Fruit fly (Drosophila melanogaster) whole organism, embryonic: Measurements from ENCODE around the gene Nca.

Experiments
- Atf6 ChIP-seq: fragments of 200-800 bp; sonication (Bioruptor generic); IDR thresholded peaks from 2 replicates; pipeline ENCODE4 v1.3.6; 2022; ENCODE audit warnings: missing biosample characterization, missing genetic modification characterization
- Bteb2 ChIP-seq: fragments of 200-800 bp; sonication (Bioruptor generic); optimal IDR thresholded peaks from 2 replicates; lab custom pipeline; 2016; ENCODE audit warnings: missing biosample characterization, missing genetic modification characterization
- CG11456 ChIP-seq: fragments of 200-800 bp; sonication (Bioruptor generic); IDR thresholded peaks from 3 replicates; pipeline ENCODE4 v1.3.6; 2022; ENCODE audit warnings: missing biosample characterization, missing genetic modification characterization
- CG11695 ChIP-seq: fragments of 200-800 bp; sonication (Bioruptor generic); IDR thresholded peaks from 3 replicates; pipeline ENCODE4 v1.3.6; 2022; ENCODE audit warnings: missing biosample characterization, missing genetic modification characterization
- CG12104 ChIP-seq: fragments of 200-800 bp; sonication (Bioruptor generic); optimal IDR thresholded peaks from 3 replicates; lab custom pipeline; 2016; ENCODE audit warnings: missing biosample characterization, missing genetic modification characterization
- CG12391 ChIP-seq: fragments of 200-800 bp; sonication (Bioruptor generic); optimal IDR thresholded peaks from 3 replicates; lab custom pipeline; 2018; ENCODE audit warnings: missing biosample characterization, mild to moderate bottlenecking, missing genetic modification characterization, moderate library complexity
- CG12659 ChIP-seq: fragments of 200-800 bp; sonication (Bioruptor generic); optimal IDR thresholded peaks from 3 replicates; lab custom pipeline; 2017; ENCODE audit warnings: mild to moderate bottlenecking, missing biosample characterization, missing genetic modification reagents, missing genetic modification characterization
- CG15696 ChIP-seq: fragments of 200-800 bp; sonication (Bioruptor generic); optimal IDR thresholded peaks from 2 replicates; lab custom pipeline; 2019; ENCODE audit warnings: missing biosample characterization, mild to moderate bottlenecking, missing genetic modification characterization, moderate library complexity
- CG1603 ChIP-seq: fragments of 200-800 bp; sonication (Bioruptor generic); optimal IDR thresholded peaks from 2 replicates; lab custom pipeline; 2019; ENCODE audit warnings: missing biosample characterization, mild to moderate bottlenecking, missing genetic modification characterization, moderate library complexity
- CG16813 ChIP-seq: fragments of 200-800 bp; sonication (Bioruptor generic); IDR thresholded peaks from 3 replicates; pipeline ENCODE4 v1.3.6; 2022; ENCODE audit warnings: missing biosample characterization, missing genetic modification characterization; ENCODE audit not compliant: partially characterized antibody
- CG16815 ChIP-seq: fragments of 200-800 bp; sonication (Bioruptor generic); optimal IDR thresholded peaks from 3 replicates; lab custom pipeline; 2017; ENCODE audit warnings: missing biosample characterization, mild to moderate bottlenecking, missing genetic modification characterization
- CG17912 ChIP-seq: fragments of 200-800 bp; sonication (Bioruptor generic); optimal IDR thresholded peaks from 2 replicates; lab custom pipeline; 2018; ENCODE audit warnings: missing biosample characterization, mild to moderate bottlenecking, missing genetic modification characterization
- CG18011 ChIP-seq: fragments of 200-800 bp; sonication (Bioruptor generic); optimal IDR thresholded peaks from 2 replicates; lab custom pipeline; 2017; ENCODE audit warnings: missing biosample characterization, missing genetic modification characterization, mild to moderate bottlenecking, moderate library complexity, missing genotype
- CG2116 ChIP-seq: fragments of 200-800 bp; sonication (Bioruptor generic); optimal IDR thresholded peaks from 3 replicates; lab custom pipeline; 2018; ENCODE audit warnings: missing biosample characterization, mild to moderate bottlenecking, missing genetic modification characterization
- CG2129 ChIP-seq: fragments of 200-800 bp; sonication (Bioruptor generic); IDR thresholded peaks from 2 replicates; pipeline ENCODE4 v1.3.6; 2022; ENCODE audit warnings: missing biosample characterization, missing genetic modification characterization; ENCODE audit not compliant: partially characterized antibody
- CG2712 ChIP-seq: fragments of 200-800 bp; optimal IDR thresholded peaks from 3 replicates; lab custom pipeline; 2019; ENCODE audit warnings: missing biosample characterization, mild to moderate bottlenecking, missing genetic modification characterization, moderate library complexity
- CG32532 ChIP-seq: fragments of 200-800 bp; sonication (Bioruptor generic); IDR thresholded peaks from 2 replicates; pipeline ENCODE4 v1.3.6; 2022; ENCODE audit warnings: missing biosample characterization, missing genetic modification characterization
- CG3281 ChIP-seq: fragments of 200-800 bp; sonication (Bioruptor generic); optimal IDR thresholded peaks from 3 replicates; lab custom pipeline; 2017; ENCODE audit warnings: missing biosample characterization, mild to moderate bottlenecking, missing genetic modification characterization
- CG3726 ChIP-seq: fragments of 200-800 bp; sonication (Bioruptor generic); IDR thresholded peaks from 3 replicates; pipeline ENCODE4, ENCODE4 v1.3.6; 2022; ENCODE audit warnings: missing biosample characterization, missing genetic modification characterization
- CG4707 ChIP-seq: fragments of 200-800 bp; sonication (Bioruptor generic); optimal IDR thresholded peaks from 2 replicates; lab custom pipeline; 2018; ENCODE audit warnings: missing biosample characterization, mild to moderate bottlenecking, missing genetic modification characterization, moderate library complexity
- CG7271 ChIP-seq: fragments of 200-800 bp; sonication (Bioruptor generic); optimal IDR thresholded peaks from 2 replicates; lab custom pipeline; 2018; ENCODE audit warnings: missing biosample characterization, mild to moderate bottlenecking, missing genetic modification characterization, moderate library complexity
- CG8924 ChIP-seq: fragments of 200-800 bp; optimal IDR thresholded peaks from 3 replicates; lab custom pipeline; 2019; ENCODE audit warnings: missing biosample characterization, mild to moderate bottlenecking, missing genetic modification characterization, moderate library complexity
- CoRest ChIP-seq: fragments of 200-800 bp; sonication (Bioruptor generic); optimal IDR thresholded peaks from 3 replicates; lab custom pipeline; 2018; ENCODE audit warnings: missing biosample characterization, mild to moderate bottlenecking, missing genetic modification characterization, moderate library complexity
- H2.0 ChIP-seq: fragments of 200-800 bp; sonication (Bioruptor generic); IDR thresholded peaks from 2 replicates; pipeline ENCODE4 v1.3.6; 2022; ENCODE audit warnings: missing biosample characterization, missing genetic modification characterization
- HLH3B ChIP-seq: fragments of 200-800 bp; sonication (Bioruptor generic); IDR thresholded peaks from 2 replicates; pipeline ENCODE4 v1.3.6; 2022; ENCODE audit warnings: missing biosample characterization, missing genetic modification characterization
- Hr39 ChIP-seq: fragments of >200 bp; optimal IDR thresholded peaks from 2 replicates; lab custom pipeline; 2017
- NC2α ChIP-seq: fragments of 200-800 bp; sonication (Bioruptor generic); optimal IDR thresholded peaks from 2 replicates; lab custom pipeline; 2016; ENCODE audit warnings: missing biosample characterization, missing genetic modification characterization
- NK7.1 ChIP-seq: fragments of 200-800 bp; sonication (Bioruptor generic); optimal IDR thresholded peaks from 3 replicates; lab custom pipeline; 2016; ENCODE audit warnings: missing biosample characterization, missing genetic modification characterization
- PHDP ChIP-seq: fragments of 200-800 bp; sonication (Bioruptor generic); optimal IDR thresholded peaks from 3 replicates; lab custom pipeline; 2018; ENCODE audit warnings: missing biosample characterization, mild to moderate bottlenecking, missing genetic modification characterization, moderate library complexity
- Poxn ChIP-seq: fragments of 200-800 bp; sonication (Bioruptor generic); IDR thresholded peaks from 2 replicates; pipeline ENCODE4 v1.3.6; 2022; ENCODE audit warnings: missing biosample characterization, missing genetic modification characterization
- Side ChIP-seq: fragments of 200-800 bp; sonication (Bioruptor generic); optimal IDR thresholded peaks from 2 replicates; lab custom pipeline; 2016; ENCODE audit warnings: missing biosample characterization, missing genetic modification characterization
- Xrp1 ChIP-seq: fragments of 200-800 bp; sonication (Bioruptor generic); IDR thresholded peaks from 2 replicates; pipeline ENCODE4 v1.3.6; 2022; ENCODE audit warnings: missing biosample characterization, missing genetic modification characterization
- ab ChIP-seq: fragments of 200-800 bp; sonication (Bioruptor generic); optimal IDR thresholded peaks from 2 replicates; lab custom pipeline; 2016; ENCODE audit warnings: missing biosample characterization, missing genetic modification characterization
- amos ChIP-seq: fragments of 200-800 bp; sonication (Bioruptor generic); IDR thresholded peaks from 2 replicates; pipeline ENCODE4 v1.3.6; 2022; ENCODE audit warnings: missing biosample characterization, missing genetic modification characterization; ENCODE audit not compliant: partially characterized antibody
- ap ChIP-seq: fragments of 200-800 bp; sonication (Bioruptor generic); IDR thresholded peaks from 2 replicates; pipeline ENCODE4 v1.3.6; 2022; ENCODE audit warnings: missing biosample characterization, missing genetic modification characterization
- br ChIP-seq: fragments of >200 bp; optimal IDR thresholded peaks from 2 replicates; lab custom pipeline; 2017
- cwo ChIP-seq: fragments of 200-800 bp; sonication (Bioruptor generic); optimal IDR thresholded peaks from 3 replicates; lab custom pipeline; 2017; ENCODE audit warnings: missing biosample characterization, missing genetic modification characterization, mild to moderate bottlenecking, moderate library complexity, missing genetic modification reagents
- disco-r ChIP-seq: fragments of 200-800 bp; sonication (Bioruptor generic); optimal IDR thresholded peaks from 2 replicates; lab custom pipeline; 2016; ENCODE audit warnings: missing biosample characterization, missing genetic modification characterization
- dmrt11E ChIP-seq: fragments of 200-800 bp; sonication (Bioruptor generic); optimal IDR thresholded peaks from 3 replicates; lab custom pipeline; 2018; ENCODE audit warnings: missing biosample characterization, mild to moderate bottlenecking, missing genetic modification characterization, moderate library complexity
- dmrt99B ChIP-seq: fragments of 200-800 bp; sonication (Bioruptor generic); optimal IDR thresholded peaks from 2 replicates; lab custom pipeline; 2018; ENCODE audit warnings: missing biosample characterization, mild to moderate bottlenecking, missing genetic modification characterization, moderate library complexity
- gcm2 ChIP-seq: fragments of 200-800 bp; sonication (Bioruptor generic); optimal IDR thresholded peaks from 2 replicates; lab custom pipeline; 2016; ENCODE audit warnings: missing biosample characterization, missing genetic modification characterization
- ken ChIP-seq: fragments of 200-800 bp; sonication (Bioruptor generic); IDR thresholded peaks from 3 replicates; pipeline ENCODE4 v1.3.6; 2022; ENCODE audit warnings: missing biosample characterization, missing genetic modification characterization
- nerfin-1 ChIP-seq: fragments of 200-800 bp; sonication (Bioruptor generic); optimal IDR thresholded peaks from 3 replicates; lab custom pipeline; 2019; ENCODE audit warnings: missing biosample characterization, mild to moderate bottlenecking, missing genetic modification characterization, moderate library complexity
- nmo ChIP-seq: fragments of 200-800 bp; sonication (Bioruptor generic); optimal IDR thresholded peaks from 2 replicates; lab custom pipeline; 2018; ENCODE audit warnings: missing biosample characterization, mild to moderate bottlenecking, missing genetic modification characterization, moderate library complexity
- psq ChIP-seq: fragments of 200-800 bp; sonication (Bioruptor generic); optimal IDR thresholded peaks from 2 replicates; lab custom pipeline; 2017; ENCODE audit warnings: missing biosample characterization, missing genetic modification characterization
- sc ChIP-seq, 3 experiments: fragments of >200 bp in 2 of 3; fragments of 200-800 bp in 1 of 3; sonication (Bioruptor generic) in 1 of 3; optimal IDR thresholded peaks; 2 replicates in 2 of 3; 3 replicates in 1 of 3; lab custom pipeline; 2017; ENCODE audit warnings: mild to moderate bottlenecking in 1 of 3, missing biosample characterization in 1 of 3, missing genetic modification characterization in 1 of 3, missing genetic modification reagents in 1 of 3
- schlank ChIP-seq: fragments of 200-800 bp; sonication (Bioruptor generic); optimal IDR thresholded peaks from 2 replicates; lab custom pipeline; 2018; ENCODE audit warnings: missing biosample characterization, mild to moderate bottlenecking, missing genetic modification characterization
- sna ChIP-seq: fragments of 200-800 bp; sonication (Bioruptor generic); IDR thresholded peaks from 2 replicates; pipeline ENCODE4 v1.3.6; 2022; ENCODE audit warnings: missing biosample characterization, missing genetic modification characterization; ENCODE audit not compliant: partially characterized antibody
- sqz ChIP-seq: fragments of 200-800 bp; sonication (Bioruptor generic); optimal IDR thresholded peaks from 3 replicates; lab custom pipeline; 2018; ENCODE audit warnings: missing biosample characterization, mild to moderate bottlenecking, missing genetic modification characterization
- stc ChIP-seq: fragments of 200-800 bp; sonication (Bioruptor generic); IDR thresholded peaks from 2 replicates; pipeline ENCODE4 v1.3.6; 2022; ENCODE audit warnings: missing biosample characterization, missing genetic modification characterization
- stwl ChIP-seq: fragments of 200-800 bp; sonication (Bioruptor generic); optimal IDR thresholded peaks from 3 replicates; lab custom pipeline; 2018; ENCODE audit warnings: missing biosample characterization, mild to moderate bottlenecking, missing genetic modification characterization, moderate library complexity

The Nca gene

dm6 chr3L:20004442-20004869 is 12.8 kb downstream of the Nca start:
- no peak for TF ChIP-seq Poxn (GFP tag; lab: Robert Waterston, UW)
- no peak for TF ChIP-seq CG2129 (GFP tag; lab: Robert Waterston, UW)
- no peak for TF ChIP-seq CG11456
- TF ChIP-seq PHDP (tag; lab: Kevin White, UChicago): peak; percentile 13
- peak; percentile 41 for TF ChIP-seq CG12659 (GFP tag; lab: Kevin White, UChicago)
- no peak for TF ChIP-seq sc (optimal IDR thresholded peaks at IDR 0.05; lab: Kevin White, UChicago)
- TF ChIP-seq sc (GFP tag; optimal IDR thresholded peaks at IDR 0.05; lab: Kevin White, UChicago): no peak
- no peak for TF ChIP-seq ken
- peak; percentile 30; the same call in 1 of the 2 replicates for TF ChIP-seq Xrp1
- peak; percentile 58 for TF ChIP-seq CG1603 (tag; lab: Kevin White, UChicago)
- peak; percentile 1 for TF ChIP-seq nmo (GFP tag; lab: Kevin White, UChicago)
- no peak for TF ChIP-seq br (lab: Kevin White, UChicago)
- peak; percentile 74 for TF ChIP-seq nerfin-1 (tag; lab: Kevin White, UChicago)
- TF ChIP-seq psq: no peak
- TF ChIP-seq stwl (tag; lab: Kevin White, UChicago): peak; percentile 44
- TF ChIP-seq dmrt11E (tag; lab: Kevin White, UChicago): no peak
- TF ChIP-seq CG2712 (tag; lab: Kevin White, UChicago): peak; percentile 60
- TF ChIP-seq schlank (tag; lab: Kevin White, UChicago): no peak
- no peak for TF ChIP-seq NC2α (GFP tag; lab: Kevin White, UChicago)
- TF ChIP-seq CG12391 (tag; lab: Kevin White, UChicago): peak; percentile 31
- no peak for TF ChIP-seq Atf6 (GFP tag; lab: Robert Waterston, UW)
- no peak for TF ChIP-seq Bteb2 (GFP tag; lab: Kevin White, UChicago)
- peak; percentile 36 for TF ChIP-seq CoRest (tag; lab: Kevin White, UChicago)
- peak; percentile 6 for TF ChIP-seq sqz (GFP tag; lab: Kevin White, UChicago)
- TF ChIP-seq gcm2 (GFP tag; lab: Kevin White, UChicago): no peak
- TF ChIP-seq Hr39: no peak
- no peak for TF ChIP-seq CG8924 (tag; lab: Kevin White, UChicago)
- TF ChIP-seq Side: no peak
- no peak for TF ChIP-seq NK7.1 (GFP tag; lab: Kevin White, UChicago)
- peak; percentile 32; the same call in 1 of the 2 replicates for TF ChIP-seq CG32532 (GFP tag; lab: Robert Waterston, UW)
- peak; percentile 15 for TF ChIP-seq dmrt99B (tag; lab: Kevin White, UChicago)
- TF ChIP-seq CG16815 (GFP tag; lab: Kevin White, UChicago): no peak
- TF ChIP-seq CG18011: peak; percentile 45
- no peak for TF ChIP-seq HLH3B (GFP tag; lab: Robert Waterston, UW)
- TF ChIP-seq amos: peak; percentile 60; the same call in 1 of the 2 replicates
- peak; percentile 62; the same call in 1 of the 3 replicates for TF ChIP-seq CG16813 (GFP tag; lab: Robert Waterston, UW)
- peak; percentile 30 for TF ChIP-seq CG15696 (tag; lab: Kevin White, UChicago)
- TF ChIP-seq CG4707 (GFP tag; lab: Kevin White, UChicago): peak; percentile 31
- no peak for TF ChIP-seq CG3726 (GFP tag; lab: Robert Waterston, UW)
- TF ChIP-seq CG7271 (tag; lab: Kevin White, UChicago): no peak
- peak; percentile 60 for TF ChIP-seq CG17912 (GFP tag; lab: Kevin White, UChicago)
- TF ChIP-seq CG12104 (GFP tag; lab: Kevin White, UChicago): no peak
- no peak for TF ChIP-seq CG11695
- TF ChIP-seq H2.0 (GFP tag; lab: Robert Waterston, UW): no peak
- no peak for TF ChIP-seq disco-r (GFP tag; lab: Kevin White, UChicago)
- no peak for TF ChIP-seq cwo (GFP tag; lab: Kevin White, UChicago)
- peak; percentile 36; the same call in 1 of the 2 replicates for TF ChIP-seq stc (GFP tag; lab: Robert Waterston, UW)
- no peak for TF ChIP-seq ab (GFP tag; lab: Kevin White, UChicago)
- no peak for TF ChIP-seq sna
- no peak for TF ChIP-seq ap (GFP tag; lab: Robert Waterston, UW)
- peak; percentile 25 for TF ChIP-seq CG2116 (GFP tag; lab: Kevin White, UChicago)
- no peak for TF ChIP-seq CG3281 (GFP tag; lab: Kevin White, UChicago)
